Worm (Caenorhabditis elegans) whole organism, midembryonic: ENCODE results near the gene F20D6.6.

ENCODE experiments used
- T22C8.4 ChIP-seq: fragments of 200-800 bp; sonication (Bioruptor generic); IDR thresholded peaks from 2 replicates; pipeline ENCODE4 v1.3.6; 2022; ENCODE audit warnings: missing genetic modification characterization, missing compliant biosample characterization
- cog-1 ChIP-seq: sonication (generic microtip); optimal IDR thresholded peaks from 2 replicates; lab custom pipeline; 2016; ENCODE audit warnings: missing genetic modification characterization, missing compliant biosample characterization
- flt-1 ChIP-seq: fragments of 200-800 bp; sonication (Bioruptor generic); IDR thresholded peaks from 2 replicates; pipeline ENCODE4 v1.3.6; 2022; ENCODE audit warnings: missing genetic modification characterization, missing compliant biosample characterization
- klf-2 ChIP-seq: fragments of 200-800 bp; sonication (Bioruptor generic); conservative IDR thresholded peaks from 2 replicates; pipeline ENCODE4 v1.3.6; 2022; ENCODE audit warnings: missing genetic modification reagents, missing genetic modification characterization, missing compliant biosample characterization
- med-1 ChIP-seq: sonication (generic microtip); optimal IDR thresholded peaks from 2 replicates; lab custom pipeline; 2017; ENCODE audit warnings: missing genetic modification characterization, mild to moderate bottlenecking, missing compliant biosample characterization, antibody characterized with exemption, missing genetic modification reagents; ENCODE audit not compliant: insufficient read depth
- ref-1 ChIP-seq: fragments of 200-800 bp; sonication (Bioruptor generic); conservative IDR thresholded peaks from 2 replicates; pipeline ENCODE4 v1.3.6; 2022; ENCODE audit warnings: missing genetic modification reagents, missing genetic modification characterization, missing compliant biosample characterization
- tab-1 ChIP-seq: fragments of 200-800 bp; sonication (Bioruptor generic); IDR thresholded peaks from 2 replicates; pipeline ENCODE4 v1.3.6; 2022; ENCODE audit warnings: missing genetic modification characterization, missing compliant biosample characterization
- ztf-23 ChIP-seq: fragments of 200-800 bp; sonication (Bioruptor generic); IDR thresholded peaks from 2 replicates; pipeline ENCODE4 v1.3.6; 2022; ENCODE audit warnings: missing genetic modification reagents, missing genetic modification characterization, missing compliant biosample characterization
- ztf-29 ChIP-seq: fragments of 200-800 bp; sonication (Bioruptor generic); IDR thresholded peaks from 2 replicates; pipeline ENCODE4 v1.3.6; 2022; ENCODE audit warnings: missing genetic modification reagents, missing genetic modification characterization, missing compliant biosample characterization

F20D6.6 gene

ce11 chrV:8159629-8160028, at the start of gene F20D6.6:
Gene F20D6.6, plus strand, starts transcription at chrV:8159929.
- TF ChIP-seq flt-1 (GFP tag; lab: Robert Waterston, UW) (no peak), ref-1 (GFP tag; lab: Robert Waterston, UW) (no peak), med-1 (GFP tag; lab: Kevin White, UChicago) (no peak), cog-1 (tag; lab: Kevin White, UChicago) (no peak), ztf-23 (no peak), tab-1 (GFP tag; lab: Robert Waterston, UW) (no peak), T22C8.4 (no peak), ztf-29 (no peak), klf-2 (GFP tag; lab: Robert Waterston, UW) (no peak)

ce11 chrV:8110816-8111215, 48.9 kb upstream of the F20D6.6 start:
- no peak for TF ChIP-seq ref-1 (GFP tag; lab: Robert Waterston, UW)
- no peak for TF ChIP-seq T22C8.4
- TF ChIP-seq klf-2 (GFP tag; lab: Robert Waterston, UW): no peak
- TF ChIP-seq ztf-23: no peak
- no peak for TF ChIP-seq flt-1 (GFP tag; lab: Robert Waterston, UW)

DNA sequence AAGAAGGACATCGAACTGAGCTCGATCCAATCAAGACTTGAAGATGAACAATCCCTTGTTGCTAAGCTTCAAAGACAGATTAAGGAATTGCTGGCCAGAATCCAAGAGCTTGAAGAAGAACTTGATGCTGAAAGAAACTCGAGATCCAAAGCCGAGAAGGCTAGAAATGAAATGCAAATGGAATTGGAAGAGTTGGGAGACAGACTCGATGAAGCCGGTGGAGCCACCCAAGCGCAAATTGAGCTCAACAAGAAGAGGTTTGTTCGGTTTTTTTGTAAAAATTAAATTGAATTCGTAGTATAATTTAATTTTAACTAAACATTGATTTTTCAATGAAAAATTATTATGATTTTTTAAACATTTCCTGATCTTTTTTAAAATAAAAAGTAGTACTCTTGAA, 45.2 kb upstream of the F20D6.6 start:
- no peak for TF ChIP-seq cog-1 (tag; lab: Kevin White, UChicago)
- TF ChIP-seq tab-1 (GFP tag; lab: Robert Waterston, UW): no peak
- no peak for TF ChIP-seq ref-1 (GFP tag; lab: Robert Waterston, UW)
- TF ChIP-seq T22C8.4: no peak
- TF ChIP-seq ztf-29: no peak
- TF ChIP-seq med-1 (GFP tag; lab: Kevin White, UChicago): no peak
- TF ChIP-seq flt-1 (GFP tag; lab: Robert Waterston, UW): no peak
- TF ChIP-seq klf-2 (GFP tag; lab: Robert Waterston, UW): no peak
- TF ChIP-seq ztf-23: no peak

DNA sequence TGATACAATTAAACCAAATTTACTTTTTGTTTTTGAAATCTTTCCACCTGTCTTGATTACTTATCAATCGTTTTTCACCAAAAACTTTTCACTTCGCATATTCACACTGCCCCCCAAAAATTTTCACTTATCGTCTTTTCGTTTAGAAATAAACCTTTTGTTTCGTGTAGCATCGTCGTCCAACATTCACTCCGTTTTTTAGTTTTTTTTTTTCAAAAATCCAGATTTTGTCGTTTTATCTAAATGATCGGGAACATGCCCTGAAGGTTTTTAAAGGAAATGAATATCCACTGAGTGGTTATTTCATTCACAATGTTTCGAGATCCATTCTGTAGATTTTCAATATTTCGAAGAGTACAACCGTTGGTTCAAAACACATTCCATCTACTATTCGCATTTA, 41.8 kb upstream of the F20D6.6 start, which contains the start of gene D1014.7:
TSS of gene D1014.7 (plus strand) at position 301 of the 400 bp plus-strand sequence.
- TF ChIP-seq klf-2 (GFP tag; lab: Robert Waterston, UW) (no peak), med-1 (GFP tag; lab: Kevin White, UChicago) (no peak), ztf-29 (no peak), tab-1 (GFP tag; lab: Robert Waterston, UW) (no peak), cog-1 (tag; lab: Kevin White, UChicago) (no peak), flt-1 (GFP tag; lab: Robert Waterston, UW) (no peak), ref-1 (GFP tag; lab: Robert Waterston, UW) (no peak), T22C8.4 (no peak), ztf-23 (no peak)

- TF ChIP-seq T22C8.4 (no peak), med-1 (GFP tag; lab: Kevin White, UChicago) (no peak), klf-2 (GFP tag; lab: Robert Waterston, UW) (no peak), tab-1 (GFP tag; lab: Robert Waterston, UW) (no peak), cog-1 (tag; lab: Kevin White, UChicago) (no peak), ztf-23 (no peak), ztf-29 (no peak), ref-1 (GFP tag; lab: Robert Waterston, UW) (no peak), flt-1 (GFP tag; lab: Robert Waterston, UW) (no peak)
Observed at ce11 chrV:8120868-8121267, 38.9 kb upstream of the F20D6.6 start, which contains the start of gene D1014.6. Gene D1014.6, plus strand, starts transcription at chrV:8121168.

- TF ChIP-seq cog-1 (tag; lab: Kevin White, UChicago) (no peak), tab-1 (GFP tag; lab: Robert Waterston, UW) (no peak), flt-1 (GFP tag; lab: Robert Waterston, UW) (no peak), ztf-29 (no peak), ref-1 (GFP tag; lab: Robert Waterston, UW) (no peak), ztf-23 (no peak), T22C8.4 (no peak), med-1 (GFP tag; lab: Kevin White, UChicago) (no peak), klf-2 (GFP tag; lab: Robert Waterston, UW) (no peak)
Observed at ce11 chrV:8123384-8123783, 36.3 kb upstream of the F20D6.6 start, which contains the start of gene D1014.5. Gene D1014.5, plus strand, starts transcription at chrV:8123684.

DNA sequence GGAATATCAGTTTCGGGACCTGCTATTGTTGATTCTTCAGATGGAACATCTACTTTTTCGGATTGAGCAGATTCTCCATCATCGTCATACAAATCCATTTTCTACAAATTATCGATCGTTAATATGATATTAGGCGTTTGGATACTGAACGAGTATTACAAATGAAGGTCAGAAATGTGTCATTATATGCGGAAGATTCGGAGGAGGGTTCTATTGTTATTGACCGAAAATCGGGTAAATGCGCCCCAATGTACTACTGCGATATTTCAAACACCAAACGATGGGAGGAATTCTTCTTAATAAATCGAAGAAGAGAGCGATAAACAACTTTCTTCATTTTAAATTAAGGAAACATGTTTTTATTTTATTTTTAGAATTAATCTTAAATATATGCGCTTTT, 30.5 kb upstream of the F20D6.6 start, which contains the start of gene spr-1:
TSS of gene spr-1 (minus strand) at position 101 of the 400 bp plus-strand sequence.
- TF ChIP-seq ztf-29 (no peak), klf-2 (GFP tag; lab: Robert Waterston, UW) (no peak), cog-1 (tag; lab: Kevin White, UChicago) (no peak), T22C8.4 (no peak)

DNA sequence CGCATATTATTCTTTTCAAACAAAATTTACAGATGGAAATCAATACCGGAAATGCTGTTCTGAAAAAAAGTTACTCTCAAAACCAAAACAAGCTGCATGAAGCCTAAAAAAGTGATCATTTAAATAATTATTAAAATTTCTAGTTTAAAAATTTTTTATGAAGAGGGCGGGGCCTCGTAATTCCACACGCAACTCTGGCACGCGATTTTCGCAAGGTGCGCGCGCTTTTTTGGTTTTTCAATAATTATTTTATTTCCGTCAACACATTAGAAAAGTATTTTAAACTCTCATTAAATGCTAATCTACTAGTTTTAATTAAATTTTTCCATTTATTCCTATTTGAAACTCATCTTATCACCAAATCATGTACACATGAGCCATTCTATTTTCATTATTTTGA, 30.0 kb upstream of the F20D6.6 start:
- TF ChIP-seq klf-2 (GFP tag; lab: Robert Waterston, UW): no peak
- TF ChIP-seq ztf-29: no peak
- TF ChIP-seq med-1 (GFP tag; lab: Kevin White, UChicago): no peak
- no peak for TF ChIP-seq tab-1 (GFP tag; lab: Robert Waterston, UW)
- TF ChIP-seq T22C8.4: no peak
- TF ChIP-seq cog-1 (tag; lab: Kevin White, UChicago): no peak
- no peak for TF ChIP-seq ref-1 (GFP tag; lab: Robert Waterston, UW)
- no peak for TF ChIP-seq ztf-23
- TF ChIP-seq flt-1 (GFP tag; lab: Robert Waterston, UW): no peak

- TF ChIP-seq ztf-23 (no peak), med-1 (GFP tag; lab: Kevin White, UChicago) (no peak), tab-1 (GFP tag; lab: Robert Waterston, UW) (no peak)
Observed at ce11 chrV:8130149-8130661, 29.5 kb upstream of the F20D6.6 start, which contains the start of gene snap-1. Gene snap-1, plus strand, starts transcription at chrV:8130611.

ce11 chrV:8130812-8131211, 28.9 kb upstream of the F20D6.6 start:
- TF ChIP-seq T22C8.4 (no peak), klf-2 (GFP tag; lab: Robert Waterston, UW) (no peak), flt-1 (GFP tag; lab: Robert Waterston, UW) (no peak)
